Worm (Caenorhabditis elegans): ENCODE results near the gene aco-1.
A peak's percentile ranks its signal among the peaks of the same experiment; 100 is the strongest.

aco-1 gene

DNA sequence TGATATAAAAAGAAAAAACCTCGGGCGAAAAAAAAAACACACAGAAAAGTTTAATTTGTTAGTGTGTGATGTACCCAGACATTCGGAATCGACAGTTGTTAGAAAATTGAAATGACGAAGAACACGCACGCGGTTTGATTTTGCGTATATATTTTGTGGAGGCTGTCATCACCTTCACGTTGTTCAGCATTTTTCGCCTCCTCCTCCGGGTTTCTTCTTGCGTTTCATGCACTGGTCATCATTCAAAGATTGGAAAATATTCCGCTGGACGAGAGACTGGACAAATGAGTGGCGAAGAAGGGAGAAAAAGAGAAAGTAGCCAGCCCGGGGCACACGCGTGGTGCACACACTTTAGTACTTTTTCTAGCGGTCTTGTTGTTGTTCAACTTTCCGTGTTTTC, 5.2 kb downstream of the aco-1 start:
- TF ChIP-seq mls-2 (tag; optimal IDR thresholded peaks at IDR 0.05): no peak
- TF ChIP-seq unc-62 (GFP tag; optimal IDR thresholded peaks at IDR 0.05): peak; percentile 21
- no peak for TF ChIP-seq elt-1 (tag; optimal IDR thresholded peaks at IDR 0.05; ENCODE audit: borderline replicate concordance, insufficient read depth)
- no peak for TF ChIP-seq snpc-4 (tag; optimal IDR thresholded peaks at IDR 0.05)
- TF ChIP-seq hlh-1 (tag; optimal IDR thresholded peaks at IDR 0.05): peak; percentile 61
- no peak for TF ChIP-seq nhr-28 (tag; optimal IDR thresholded peaks at IDR 0.05)

DNA sequence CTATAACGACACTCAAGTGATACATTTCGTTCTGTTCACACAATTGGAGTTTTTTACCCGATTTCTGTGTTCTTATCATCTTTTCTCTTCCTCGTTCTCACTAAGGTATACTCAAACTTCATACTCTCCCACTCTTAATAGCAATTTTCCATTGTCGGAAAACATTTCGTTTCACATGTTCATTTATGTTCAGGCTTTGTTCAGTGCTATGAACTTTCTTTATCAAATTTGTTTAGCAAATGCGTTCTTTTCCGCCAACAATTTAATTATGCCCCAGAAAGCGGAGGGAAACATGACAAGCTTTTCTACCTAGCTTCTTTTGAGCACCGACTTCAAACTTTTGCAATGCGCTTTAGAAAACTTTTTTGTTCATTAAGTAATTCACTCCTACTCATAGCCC, 5.8 kb downstream of the aco-1 start:
- TF ChIP-seq lin-13 (tag; optimal IDR thresholded peaks at IDR 0.05) (no peak), ces-1 (GFP tag; optimal IDR thresholded peaks at IDR 0.05) (peak; percentile 89), ceh-39 (tag; optimal IDR thresholded peaks at IDR 0.05) (no peak), nhr-28 (tag; optimal IDR thresholded peaks at IDR 0.05) (no peak), tbx-8 (GFP tag; optimal IDR thresholded peaks at IDR 0.05) (no peak), M03D4.4 (tag; optimal IDR thresholded peaks at IDR 0.05) (no peak), mls-2 (tag; optimal IDR thresholded peaks at IDR 0.05) (no peak), cnd-1 (tag; optimal IDR thresholded peaks at IDR 0.05) (no peak), ham-2 (GFP tag; optimal IDR thresholded peaks at IDR 0.05) (no peak)

DNA sequence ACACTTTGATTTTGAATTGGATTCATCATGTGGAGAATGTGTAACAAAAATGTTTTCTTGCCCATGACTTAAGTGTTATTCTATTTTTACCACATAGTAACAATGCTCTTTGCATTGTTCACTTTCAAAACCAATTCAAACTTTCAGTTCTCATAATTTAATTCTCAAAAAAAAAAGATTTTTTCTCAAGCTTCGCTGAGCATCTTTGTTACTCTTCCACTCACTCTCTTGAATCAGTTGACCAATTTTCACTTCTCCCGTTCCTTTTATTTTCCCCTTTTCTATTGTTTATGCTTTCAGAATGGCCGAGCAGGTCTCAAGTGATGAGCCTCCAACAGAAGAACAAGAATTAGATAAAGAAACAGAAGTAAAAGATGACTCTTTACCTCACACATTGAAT, 6.5 kb downstream of the aco-1 start, which contains the start of gene oct-2:
Gene oct-2 (plus strand): TSS at position 301 of the 400 bp plus-strand sequence.
- no peak for TF ChIP-seq M03D4.4 (tag; optimal IDR thresholded peaks at IDR 0.05)
- TF ChIP-seq unc-120 (tag; optimal IDR thresholded peaks at IDR 0.05; ENCODE audit: poor library complexity, severe bottlenecking): no peak
- no peak for TF ChIP-seq nhr-76 (tag; optimal IDR thresholded peaks at IDR 0.05)
- TF ChIP-seq snpc-4 (tag; optimal IDR thresholded peaks at IDR 0.05): no peak
- TF ChIP-seq elt-3 (tag; optimal IDR thresholded peaks at IDR 0.05): no peak
- no peak for TF ChIP-seq unc-62 (GFP tag; optimal IDR thresholded peaks at IDR 0.05)
- no peak for TF ChIP-seq ztf-11 (tag; optimal IDR thresholded peaks at IDR 0.05)
- TF ChIP-seq lin-13 (tag; optimal IDR thresholded peaks at IDR 0.05): no peak
- TF ChIP-seq nhr-12 (tag; optimal IDR thresholded peaks at IDR 0.05): no peak

DNA sequence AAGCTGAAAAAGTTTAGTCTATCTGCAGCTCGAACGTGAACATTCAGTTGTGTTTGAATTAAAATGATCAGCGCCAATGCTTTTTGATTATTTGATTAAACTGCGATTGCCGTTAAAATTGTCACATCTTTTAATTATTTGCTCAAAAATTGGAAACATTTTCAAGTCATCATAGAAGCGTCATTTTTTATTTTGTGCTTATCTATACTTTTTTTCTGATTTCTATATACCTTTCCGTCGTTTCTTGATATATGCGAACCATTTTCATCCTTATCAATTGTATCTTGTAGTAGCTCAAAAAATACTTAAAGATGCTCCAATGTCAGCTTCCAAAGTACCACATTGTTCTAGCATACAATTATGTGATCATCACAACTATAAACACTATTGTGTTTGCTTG, 11.6 kb downstream of the aco-1 start:
- TF ChIP-seq hlh-1 (tag; optimal IDR thresholded peaks at IDR 0.05): no peak
- no peak for TF ChIP-seq unc-62 (GFP tag; optimal IDR thresholded peaks at IDR 0.05)
- TF ChIP-seq mep-1 (tag; optimal IDR thresholded peaks at IDR 0.05): no peak
- no peak for TF ChIP-seq nhr-237 (tag; optimal IDR thresholded peaks at IDR 0.05)
- no peak for TF ChIP-seq pha-4 (tag; optimal IDR thresholded peaks at IDR 0.05)
- TF ChIP-seq lin-13 (tag; optimal IDR thresholded peaks at IDR 0.05): no peak
- TF ChIP-seq tbx-8 (GFP tag; optimal IDR thresholded peaks at IDR 0.05): no peak
- TF ChIP-seq flh-1 (GFP tag; optimal IDR thresholded peaks at IDR 0.05): no peak
- no peak for TF ChIP-seq mab-5 (tag; optimal IDR thresholded peaks at IDR 0.05)
- no peak for TF ChIP-seq nhr-76 (tag; optimal IDR thresholded peaks at IDR 0.05)
- no peak for TF ChIP-seq mls-2 (tag; optimal IDR thresholded peaks at IDR 0.05)
- no peak for TF ChIP-seq unc-120 (tag; optimal IDR thresholded peaks at IDR 0.05; ENCODE audit: poor library complexity, severe bottlenecking)
- no peak for TF ChIP-seq unc-39 (tag; optimal IDR thresholded peaks at IDR 0.05)
- TF ChIP-seq ham-2 (GFP tag; optimal IDR thresholded peaks at IDR 0.05): no peak
- no peak for TF ChIP-seq snpc-4 (tag; optimal IDR thresholded peaks at IDR 0.05)
- TF ChIP-seq ztf-11 (tag; optimal IDR thresholded peaks at IDR 0.05): no peak

DNA sequence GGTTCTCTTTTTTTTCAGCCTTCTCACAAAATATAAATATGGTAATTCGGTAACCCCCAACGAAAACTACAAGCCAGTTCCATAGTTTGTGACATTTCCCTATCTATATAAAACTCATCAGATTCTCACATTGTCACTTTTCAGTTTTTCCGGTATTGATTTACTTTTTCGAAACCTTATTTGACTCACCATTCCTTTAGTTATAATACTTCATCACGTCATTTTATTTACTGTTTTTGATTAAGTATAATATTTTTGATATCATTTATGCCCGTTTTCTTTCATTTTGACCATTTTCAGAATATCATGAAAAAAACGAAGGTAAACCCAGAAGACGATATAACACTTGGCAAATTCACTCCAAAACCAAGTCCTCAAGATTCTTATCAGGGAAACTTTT, 12.2 kb downstream of the aco-1 start, which contains the start of gene pgp-3:
Gene pgp-3 (plus strand): TSS at position 301 of the 400 bp plus-strand sequence.
- TF ChIP-seq nhr-237 (tag; optimal IDR thresholded peaks at IDR 0.05) (no peak), ces-1 (GFP tag; optimal IDR thresholded peaks at IDR 0.05) (no peak), ceh-39 (tag; optimal IDR thresholded peaks at IDR 0.05) (no peak), bed-3 (GFP tag; optimal IDR thresholded peaks at IDR 0.05) (no peak), mab-5 (tag; optimal IDR thresholded peaks at IDR 0.05) (no peak), drap-1 (GFP tag; optimal IDR thresholded peaks at IDR 0.05) (no peak), elt-1 (tag; optimal IDR thresholded peaks at IDR 0.05; ENCODE audit: borderline replicate concordance, insufficient read depth) (no peak), mls-2 (tag; optimal IDR thresholded peaks at IDR 0.05) (no peak), elt-3 (tag; optimal IDR thresholded peaks at IDR 0.05) (no peak), unc-39 (tag; optimal IDR thresholded peaks at IDR 0.05) (no peak), lin-13 (tag; optimal IDR thresholded peaks at IDR 0.05) (no peak), unc-62 (GFP tag; optimal IDR thresholded peaks at IDR 0.05) (no peak), sptf-1 (tag; optimal IDR thresholded peaks at IDR 0.05) (no peak)

DNA sequence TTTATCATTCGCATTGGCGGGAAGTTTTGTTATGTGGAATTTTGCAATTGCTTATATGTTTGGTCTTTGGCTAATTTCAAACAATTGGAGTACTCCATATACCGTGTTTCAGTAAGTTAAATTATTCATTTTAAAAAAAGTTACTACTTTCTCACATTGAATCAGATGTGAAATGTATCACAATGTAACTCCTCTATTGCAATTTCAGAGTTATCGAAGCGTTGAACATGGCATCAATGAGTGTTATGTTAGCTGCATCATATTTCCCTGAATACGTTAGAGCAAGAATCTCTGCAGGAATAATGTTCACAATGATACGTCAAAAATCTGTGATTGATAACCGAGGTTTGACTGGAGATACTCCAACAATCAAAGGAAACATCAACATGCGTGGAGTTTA, 16.2 kb downstream of the aco-1 start:
- TF ChIP-seq hlh-1 (tag; optimal IDR thresholded peaks at IDR 0.05) (no peak), M03D4.4 (tag; optimal IDR thresholded peaks at IDR 0.05) (no peak), snpc-4 (tag; optimal IDR thresholded peaks at IDR 0.05) (no peak), ham-2 (GFP tag; optimal IDR thresholded peaks at IDR 0.05) (no peak), ztf-11 (tag; optimal IDR thresholded peaks at IDR 0.05) (no peak)
